Fruit fly (Drosophila melanogaster): ENCODE measurements around the gene CG11327.

- TF ChIP-seq toe (GFP tag; optimal IDR thresholded peaks at IDR 0.05), result no peak
- TF ChIP-seq Hr96 (GFP tag; optimal IDR thresholded peaks at IDR 0.05), result no peak
- no peak for TF ChIP-seq bab1 (GFP tag; optimal IDR thresholded peaks at IDR 0.05)
- no peak for TF ChIP-seq CG1620 (GFP tag; optimal IDR thresholded peaks at IDR 0.05)
- TF ChIP-seq CG11617 (GFP tag; optimal IDR thresholded peaks at IDR 0.05), result no peak
- TF ChIP-seq CG33017 (tag; optimal IDR thresholded peaks at IDR 0.05), result no peak
- no peak for TF ChIP-seq Crg-1 (GFP tag; optimal IDR thresholded peaks at IDR 0.05)
- no peak for TF ChIP-seq CG7101 (tag; optimal IDR thresholded peaks at IDR 0.05)
- no peak for TF ChIP-seq kay (GFP tag; ENCODE audit: borderline replicate concordance)
- no peak for TF ChIP-seq Clk (GFP tag; optimal IDR thresholded peaks at IDR 0.05)
Observed at dm6 chr2L:6692048-6692447, 5.5 kb upstream of the CG11327 start.
